Worm (Caenorhabditis elegans) whole organism, L2 larva: ENCODE results near the gene F13H10.8.

Experiments used
- egl-27 ChIP-seq: sonication (generic microtip); optimal IDR thresholded peaks from 3 replicates; lab custom pipeline; 2017; ENCODE audit warnings: missing biosample characterization, missing genetic modification reagents, missing genetic modification characterization
- elt-3 ChIP-seq: sonication (generic microtip); optimal IDR thresholded peaks from 2 replicates; lab custom pipeline; 2017; ENCODE audit warnings: missing biosample characterization, missing genetic modification characterization
- fos-1 ChIP-seq: fragments of 150-350 bp; optimal IDR thresholded peaks from 2 replicates; lab custom pipeline; 2014; ENCODE audit warnings: missing biosample characterization, missing genetic modification characterization
- lin-11 ChIP-seq: fragments of 150-350 bp; sonication (generic microtip); optimal IDR thresholded peaks from 2 replicates; lab custom pipeline; 2014; ENCODE audit warnings: missing biosample characterization, missing genetic modification characterization, inconsistent platforms, mixed read lengths
- lin-13 ChIP-seq: fragments of 150-350 bp; optimal IDR thresholded peaks from 2 replicates; lab custom pipeline; 2014; ENCODE audit warnings: missing biosample characterization, missing genetic modification reagents, missing genetic modification characterization
- lin-39 ChIP-seq: fragments of 150-350 bp; optimal IDR thresholded peaks from 2 replicates; lab custom pipeline; 2014; ENCODE audit warnings: missing biosample characterization, missing genetic modification reagents, missing genetic modification characterization
- lsy-2 ChIP-seq, 2 experiments: fragments of 150-350 bp in 1 of 2; sonication (generic microtip) in 1 of 2; optimal IDR thresholded peaks; 2 replicates each; lab custom pipeline; 2014 to 2017; ENCODE audit warnings: missing biosample characterization in 2 of 2, missing genetic modification characterization in 2 of 2
- nhr-11 ChIP-seq: fragments of 150-350 bp; optimal IDR thresholded peaks from 2 replicates; lab custom pipeline; 2014; ENCODE audit warnings: missing biosample characterization, missing genetic modification characterization

DNA sequence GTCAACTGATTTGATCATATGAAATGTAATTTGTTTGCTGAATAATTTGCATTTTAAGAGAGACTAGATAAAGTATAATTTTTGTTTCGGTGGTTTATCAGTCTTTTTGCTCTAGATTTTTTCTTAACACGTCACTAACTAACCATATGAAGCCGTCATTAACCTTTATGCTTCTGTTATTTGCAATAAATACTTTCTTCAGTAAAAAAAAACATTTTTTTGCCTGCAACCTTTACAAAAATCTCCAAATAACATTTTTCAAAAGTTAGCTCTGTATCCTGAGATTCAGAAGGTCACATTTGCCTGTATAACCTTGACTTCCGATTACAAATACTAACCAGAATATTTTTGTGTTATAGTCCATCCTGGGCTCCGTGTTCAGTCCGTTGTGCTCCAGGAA is 49.5 kb upstream of the F13H10.8 start:
- no peak for TF ChIP-seq lin-11 (tag; lab: Kevin White, UChicago)
- TF ChIP-seq nhr-11 (tag; lab: Kevin White, UChicago), result no peak
- no peak for TF ChIP-seq egl-27 (tag; lab: Kevin White, UChicago)
- no peak for TF ChIP-seq fos-1 (tag; lab: Kevin White, UChicago)
- no peak for TF ChIP-seq elt-3
- no peak for TF ChIP-seq lin-39 (tag; lab: Kevin White, UChicago)
- TF ChIP-seq lsy-2 (tag; optimal IDR thresholded peaks at IDR 0.05; lab: Kevin White, UChicago), result no peak
- no peak for TF ChIP-seq lin-13 (GFP tag; lab: Kevin White, UChicago)
